Worm (Caenorhabditis elegans) whole organism, L4 larva: ENCODE measurements around the gene his-38.
A peak's percentile ranks its signal among the peaks of the same experiment; 100 is the strongest.

Experiments used
- F26F4.8 ChIP-seq: fragments of 200-800 bp; sonication (Bioruptor generic); conservative IDR thresholded peaks from 2 replicates; pipeline ENCODE4 v1.3.6; 2022; ENCODE audit warnings: missing genetic modification characterization, missing compliant biosample characterization
- F37D6.2 ChIP-seq: sonication (generic microtip); optimal IDR thresholded peaks from 2 replicates; lab custom pipeline; 2016; ENCODE audit warnings: mild to moderate bottlenecking, missing genetic modification characterization, missing compliant biosample characterization
- F44E2.7 ChIP-seq: fragments of 200-800 bp; sonication (Bioruptor generic); IDR thresholded peaks from 2 replicates; pipeline ENCODE4 v2.1.2; 2022; ENCODE audit warnings: missing genetic modification characterization, missing compliant biosample characterization
- T20F7.1 ChIP-seq: fragments of 200-800 bp; sonication (Bioruptor generic); optimal IDR thresholded peaks from 2 replicates; lab custom pipeline; 2018; ENCODE audit warnings: mild to moderate bottlenecking, missing genetic modification characterization, missing compliant biosample characterization
- T26A8.4 ChIP-seq: fragments of 200-800 bp; sonication (Bioruptor generic); IDR thresholded peaks from 2 replicates; pipeline ENCODE4 v1.3.6; 2022; ENCODE audit warnings: missing genetic modification characterization, missing compliant biosample characterization
- Y105C5A.15 ChIP-seq: fragments of 200-800 bp; sonication (Bioruptor generic); IDR thresholded peaks from 2 replicates; pipeline ENCODE4 v1.3.6; 2022; ENCODE audit warnings: missing genetic modification characterization, missing compliant biosample characterization
- Y5F2A.4 ChIP-seq: fragments of 200-800 bp; sonication (Bioruptor generic); optimal IDR thresholded peaks from 2 replicates; lab custom pipeline; 2018; ENCODE audit warnings: mild to moderate bottlenecking, missing genetic modification characterization, missing compliant biosample characterization
- ZK337.2 ChIP-seq: fragments of 200-800 bp; sonication (Bioruptor generic); IDR thresholded peaks from 2 replicates; pipeline ENCODE4 v1.3.6; 2022; ENCODE audit warnings: missing genetic modification reagents, missing genetic modification characterization, missing compliant biosample characterization
- ZK546.5 ChIP-seq, 2 experiments: sonication (generic microtip); optimal IDR thresholded peaks; 2 replicates each; lab custom pipeline; 2017; ENCODE audit warnings: missing biosample characterization in 2 of 2, missing genetic modification characterization in 2 of 2
- aly-2 ChIP-seq: sonication (generic microtip); optimal IDR thresholded peaks from 2 replicates; lab custom pipeline; 2018; ENCODE audit warnings: missing biosample characterization, missing genetic modification characterization
- arid-1 ChIP-seq: fragments of 200-800 bp; sonication (Bioruptor generic); conservative IDR thresholded peaks from 2 replicates; pipeline ENCODE4 v1.3.6; 2022; ENCODE audit warnings: missing genetic modification reagents, missing genetic modification characterization, missing compliant biosample characterization
- ceh-20 ChIP-seq: fragments of 200-800 bp; sonication (Bioruptor generic); IDR thresholded peaks from 2 replicates; pipeline ENCODE4 v1.3.6; 2022; ENCODE audit warnings: missing genetic modification reagents, missing genetic modification characterization, missing compliant biosample characterization
- ceh-32 ChIP-seq: sonication (generic microtip); optimal IDR thresholded peaks from 2 replicates; lab custom pipeline; 2016; ENCODE audit warnings: mild to moderate bottlenecking, missing genetic modification characterization, missing compliant biosample characterization; ENCODE audit not compliant: poor library complexity
- ceh-62 ChIP-seq: sonication (generic microtip); optimal IDR thresholded peaks from 2 replicates; lab custom pipeline; 2017; ENCODE audit warnings: missing biosample characterization, missing genetic modification characterization
- ces-1 ChIP-seq: fragments of 150-350 bp; sonication (generic microtip); optimal IDR thresholded peaks from 4 replicates; lab custom pipeline; 2014; ENCODE audit warnings: missing biosample characterization, missing genetic modification reagents, missing genetic modification characterization
- daf-16 ChIP-seq, 3 experiments: sonication (generic microtip); optimal IDR thresholded peaks; 2 replicates each; lab custom pipeline; 2016 to 2017; ENCODE audit warnings: missing genetic modification characterization in 3 of 3, missing genetic modification reagents in 3 of 3, mild to moderate bottlenecking in 2 of 3, missing compliant biosample characterization in 2 of 3, missing biosample characterization in 1 of 3, moderate library complexity in 1 of 3
- daf-19 ChIP-seq: fragments of 200-800 bp; sonication (Bioruptor generic); conservative IDR thresholded peaks from 2 replicates; pipeline ENCODE4 v1.3.6; 2022; ENCODE audit warnings: missing genetic modification characterization, missing compliant biosample characterization
- dmd-6 ChIP-seq: fragments of 200-800 bp; sonication (Bioruptor generic); IDR thresholded peaks from 2 replicates; pipeline ENCODE4 v1.3.6; 2022; ENCODE audit warnings: missing genetic modification reagents, missing genetic modification characterization, missing compliant biosample characterization
- dmd-9 ChIP-seq: fragments of 200-800 bp; sonication (Bioruptor generic); IDR thresholded peaks from 2 replicates; pipeline ENCODE4 v1.3.6; 2022; ENCODE audit warnings: missing genetic modification reagents, missing genetic modification characterization, missing compliant biosample characterization
- dpl-1 ChIP-seq: fragments of 150-350 bp; optimal IDR thresholded peaks from 2 replicates; lab custom pipeline; 2014; ENCODE audit warnings: missing biosample characterization, missing genetic modification reagents, missing genetic modification characterization
- dve-1 ChIP-seq: sonication (generic microtip); optimal IDR thresholded peaks from 2 replicates; lab custom pipeline; 2017; ENCODE audit warnings: antibody characterized with exemption, mild to moderate bottlenecking, missing genetic modification characterization, missing compliant biosample characterization; ENCODE audit not compliant: insufficient read depth
- gei-8 ChIP-seq: fragments of 200-800 bp; sonication (Bioruptor generic); optimal IDR thresholded peaks from 2 replicates; lab custom pipeline; 2018; ENCODE audit warnings: mild to moderate bottlenecking, missing genetic modification characterization, missing compliant biosample characterization
- hif-1 ChIP-seq, 2 experiments: sonication (generic microtip); optimal IDR thresholded peaks; 2 replicates each; lab custom pipeline; 2016 to 2017; ENCODE audit warnings: missing compliant biosample characterization in 2 of 2, missing genetic modification characterization in 2 of 2, missing genetic modification reagents in 2 of 2, missing genotype in 2 of 2, mild to moderate bottlenecking in 1 of 2
- hlh-30 ChIP-seq: sonication (generic microtip); optimal IDR thresholded peaks from 2 replicates; lab custom pipeline; 2017; ENCODE audit warnings: antibody characterized with exemption, mild to moderate bottlenecking, missing genetic modification characterization, missing compliant biosample characterization; ENCODE audit not compliant: insufficient read depth
- jun-1 ChIP-seq: fragments of 150-350 bp; optimal IDR thresholded peaks from 2 replicates; lab custom pipeline; 2014; ENCODE audit warnings: missing biosample characterization, missing genetic modification reagents, missing genetic modification characterization
- lin-1 ChIP-seq: fragments of 200-800 bp; sonication (Bioruptor generic); IDR thresholded peaks from 2 replicates; pipeline ENCODE4 v1.3.6; 2022; ENCODE audit warnings: missing genetic modification reagents, missing genetic modification characterization, missing compliant biosample characterization
- lin-13 ChIP-seq: fragments of 150-350 bp; optimal IDR thresholded peaks from 2 replicates; lab custom pipeline; 2014; ENCODE audit warnings: missing biosample characterization, missing genetic modification reagents, missing genetic modification characterization
- mdt-29 ChIP-seq: fragments of 200-800 bp; sonication (Bioruptor generic); IDR thresholded peaks from 2 replicates; pipeline ENCODE4 v1.3.6; 2022; ENCODE audit warnings: missing genetic modification reagents, missing genetic modification characterization, missing compliant biosample characterization
- mep-1 ChIP-seq: fragments of 150-350 bp; sonication (generic microtip); optimal IDR thresholded peaks from 3 replicates; lab custom pipeline; 2014; ENCODE audit warnings: missing biosample characterization, missing genetic modification characterization
- nhr-111 ChIP-seq: fragments of 200-800 bp; sonication (Bioruptor generic); optimal IDR thresholded peaks from 2 replicates; lab custom pipeline; 2018; ENCODE audit warnings: mild to moderate bottlenecking, missing genetic modification characterization, missing compliant biosample characterization
- nhr-237 ChIP-seq: sonication (generic microtip); optimal IDR thresholded peaks from 2 replicates; lab custom pipeline; 2017; ENCODE audit warnings: missing biosample characterization, missing genetic modification characterization
- nhr-25 ChIP-seq: sonication (generic microtip); optimal IDR thresholded peaks from 2 replicates; lab custom pipeline; 2017; ENCODE audit warnings: missing genetic modification characterization, mild to moderate bottlenecking, missing compliant biosample characterization, antibody characterized with exemption, moderate library complexity, borderline replicate concordance; ENCODE audit not compliant: insufficient read depth
- nhr-41 ChIP-seq: fragments of 200-800 bp; sonication (Bioruptor generic); IDR thresholded peaks from 2 replicates; pipeline ENCODE4 v1.3.6; 2022; ENCODE audit warnings: missing genetic modification reagents, missing genetic modification characterization, missing compliant biosample characterization
- pha-4 ChIP-seq, 2 experiments: fragments of 150-350 bp in 1 of 2; fragments of 200-800 bp in 1 of 2; sonication (Bioruptor generic) in 1 of 2; IDR thresholded peaks in 1 of 2; optimal IDR thresholded peaks in 1 of 2; 2 replicates each; pipeline versions ENCODE4 v1.3.6 to Lab custom; 2014 to 2022; ENCODE audit warnings: missing genetic modification characterization in 2 of 2, missing genetic modification reagents in 2 of 2, missing biosample characterization in 1 of 2, missing compliant biosample characterization in 1 of 2
- pqm-1 ChIP-seq: sonication (generic microtip); optimal IDR thresholded peaks from 2 replicates; lab custom pipeline; 2017; ENCODE audit warnings: missing biosample characterization, missing genetic modification characterization
- set-16 ChIP-seq: fragments of 200-800 bp; sonication (Bioruptor generic); IDR thresholded peaks from 2 replicates; pipeline ENCODE4 v1.3.6; 2022; ENCODE audit warnings: missing genetic modification reagents, missing genetic modification characterization, missing compliant biosample characterization
- snpc-1.2 ChIP-seq: fragments of 200-800 bp; sonication (Bioruptor generic); IDR thresholded peaks from 2 replicates; pipeline ENCODE4 v1.3.6; 2022; ENCODE audit warnings: missing genetic modification reagents, missing genetic modification characterization, missing compliant biosample characterization
- spr-1 ChIP-seq: sonication (generic microtip); optimal IDR thresholded peaks from 2 replicates; lab custom pipeline; 2016; ENCODE audit warnings: mild to moderate bottlenecking, missing genetic modification characterization, missing compliant biosample characterization
- spr-3 ChIP-seq: fragments of 200-800 bp; sonication (Bioruptor generic); optimal IDR thresholded peaks from 2 replicates; lab custom pipeline; 2018; ENCODE audit warnings: mild to moderate bottlenecking, missing genetic modification characterization, missing compliant biosample characterization
- tag-97 ChIP-seq: fragments of 200-800 bp; sonication (Bioruptor generic); IDR thresholded peaks from 2 replicates; pipeline ENCODE4 v1.3.6; 2022; ENCODE audit warnings: missing genetic modification characterization, missing compliant biosample characterization
- unc-39 ChIP-seq: sonication (generic microtip); optimal IDR thresholded peaks from 2 replicates; lab custom pipeline; 2017; ENCODE audit warnings: missing biosample characterization, missing genetic modification characterization
- unc-62 ChIP-seq, 3 experiments: fragments of 150-350 bp in 1 of 3; sonication (generic microtip); optimal IDR thresholded peaks in 2 of 3; peaks in 1 of 3; 1 replicate in 1 of 3; 2 replicates in 2 of 3; lab custom pipeline; 2014 to 2017; ENCODE audit warnings: missing biosample characterization in 3 of 3, missing genetic modification characterization in 3 of 3, missing genetic modification reagents in 3 of 3, missing genotype in 1 of 3
- zag-1 ChIP-seq: fragments of 150-350 bp; optimal IDR thresholded peaks from 2 replicates; lab custom pipeline; 2014; ENCODE audit warnings: missing biosample characterization, missing genetic modification characterization
- zfp-2 ChIP-seq: sonication (generic microtip); optimal IDR thresholded peaks from 2 replicates; lab custom pipeline; 2016; ENCODE audit warnings: mild to moderate bottlenecking, missing genetic modification characterization, missing compliant biosample characterization
- zfp-3 ChIP-seq: fragments of 200-800 bp; sonication (Bioruptor generic); conservative IDR thresholded peaks from 2 replicates; pipeline ENCODE4 v1.3.6; 2022; ENCODE audit warnings: missing genetic modification reagents, missing genetic modification characterization, missing compliant biosample characterization
- ztf-7 ChIP-seq: fragments of 150-350 bp; optimal IDR thresholded peaks from 2 replicates; lab custom pipeline; 2014; ENCODE audit warnings: missing biosample characterization, missing genetic modification characterization

The his-38 gene

DNA sequence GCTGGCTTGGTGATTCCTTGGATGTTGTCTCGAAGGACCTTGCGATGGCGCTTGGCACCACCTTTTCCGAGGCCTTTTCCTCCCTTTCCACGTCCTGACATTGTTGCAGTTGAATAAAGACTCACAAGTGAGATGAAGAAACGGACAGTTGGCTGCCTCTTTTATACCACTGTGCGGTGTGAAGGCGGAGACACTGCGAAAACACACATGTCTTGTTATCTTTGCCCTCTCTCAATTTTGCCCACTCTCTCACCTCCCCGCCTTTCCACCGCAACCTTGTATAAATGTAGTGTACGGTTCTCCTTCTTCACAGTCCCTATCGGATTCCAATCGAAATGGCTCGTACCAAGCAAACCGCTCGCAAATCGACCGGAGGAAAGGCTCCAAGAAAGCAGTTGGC is at the start of gene his-38, which contains the start of gene his-40:
Gene his-38, minus strand, starts transcription at position 101 of the 400 bp plus-strand sequence.
Gene his-40, plus strand, starts transcription at position 336 of the 400 bp plus-strand sequence.
- TF ChIP-seq dmd-6 (GFP tag; lab: Robert Waterston, UW) (no peak), hif-1 (tag; optimal IDR thresholded peaks at IDR 0.05; lab: Kevin White, UChicago) (no peak), daf-16 (GFP tag; optimal IDR thresholded peaks at IDR 0.05; lab: Kevin White, UChicago) (no peak), daf-16 (tag; optimal IDR thresholded peaks at IDR 0.05; lab: Kevin White, UChicago) (peak; percentile 22), mep-1 (tag; lab: Kevin White, UChicago) (no peak), nhr-237 (tag; lab: Kevin White, UChicago) (no peak), ceh-20 (GFP tag; lab: Robert Waterston, UW) (no peak), ztf-7 (no peak), pqm-1 (no peak), daf-19 (no peak)

DNA sequence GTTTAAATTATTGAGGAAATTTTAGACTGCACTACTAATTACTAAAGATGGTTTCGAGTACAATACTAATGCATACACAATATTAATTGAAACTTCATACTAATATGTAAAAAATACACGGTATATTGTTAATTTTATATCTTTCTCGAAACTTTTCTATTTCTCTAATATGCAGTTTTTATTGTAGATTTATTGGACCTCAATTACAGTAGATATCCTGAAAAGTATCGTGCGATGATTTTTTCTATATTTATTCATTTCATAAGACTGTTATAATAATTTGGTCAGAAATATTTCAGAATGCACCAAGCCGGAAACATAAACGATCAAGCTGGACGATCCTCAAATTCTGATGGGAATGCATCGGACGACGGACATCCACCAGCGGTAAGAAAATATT is 34.1 kb upstream of the his-38 start, which contains the start of gene C07D8.5:
Gene C07D8.5, plus strand, starts transcription at position 301 of the 400 bp plus-strand sequence.
- TF ChIP-seq ztf-7, result no peak
- no peak for TF ChIP-seq F44E2.7
- TF ChIP-seq Y105C5A.15 (GFP tag; lab: Robert Waterston, UW), result no peak
- TF ChIP-seq arid-1 (GFP tag; lab: Robert Waterston, UW), result no peak
- TF ChIP-seq ZK337.2 (GFP tag; lab: Robert Waterston, UW), result no peak
- no peak for TF ChIP-seq lin-13 (GFP tag; lab: Kevin White, UChicago)
- no peak for TF ChIP-seq set-16 (GFP tag; lab: Robert Waterston, UW)
- no peak for TF ChIP-seq lin-1 (GFP tag; lab: Robert Waterston, UW)
- TF ChIP-seq tag-97, result no peak
- no peak for TF ChIP-seq dmd-9
- no peak for TF ChIP-seq spr-1 (tag; lab: Kevin White, UChicago)
- no peak for TF ChIP-seq ZK546.5 (tag; optimal IDR thresholded peaks at IDR 0.05; lab: Kevin White, UChicago)
- no peak for TF ChIP-seq mdt-29
- no peak for TF ChIP-seq ceh-32
- TF ChIP-seq T20F7.1 (GFP tag; lab: Kevin White, UChicago), result no peak
- no peak for TF ChIP-seq aly-2
- no peak for TF ChIP-seq ces-1 (GFP tag; lab: Kevin White, UChicago)

DNA sequence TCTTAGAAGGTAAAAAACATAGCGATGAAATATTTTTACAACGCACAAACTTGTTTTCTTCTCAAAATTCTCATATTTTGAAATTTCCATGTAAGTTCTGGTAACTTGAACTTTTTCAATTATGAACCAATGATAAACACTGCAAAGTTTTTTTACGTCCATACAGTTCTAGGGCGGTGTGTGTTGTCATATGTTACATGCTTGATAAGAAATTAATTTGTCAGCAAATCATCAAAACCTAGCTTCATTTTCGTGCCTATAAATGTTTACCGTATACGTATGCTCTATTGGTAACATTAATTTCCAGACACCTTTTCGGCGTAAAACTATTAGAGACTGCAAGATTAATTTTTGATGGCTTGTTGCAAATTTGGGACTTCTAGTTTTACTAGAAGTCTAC is 33.5 kb upstream of the his-38 start:
- no peak for TF ChIP-seq ZK546.5 (tag; optimal IDR thresholded peaks at IDR 0.05; lab: Kevin White, UChicago)
- TF ChIP-seq pha-4 (GFP tag; IDR thresholded peaks at IDR 0.05; lab: Robert Waterston, UW), result no peak
- no peak for TF ChIP-seq pha-4 (tag; optimal IDR thresholded peaks at IDR 0.05; lab: Kevin White, UChicago)
- no peak for TF ChIP-seq lin-1 (GFP tag; lab: Robert Waterston, UW)
- no peak for TF ChIP-seq nhr-41 (GFP tag; lab: Robert Waterston, UW)
- peak; percentile 8 for TF ChIP-seq hlh-30
- TF ChIP-seq zag-1 (tag; lab: Kevin White, UChicago), result no peak
- no peak for TF ChIP-seq gei-8 (GFP tag; lab: Kevin White, UChicago)
- TF ChIP-seq F37D6.2 (tag; lab: Kevin White, UChicago), result no peak
- TF ChIP-seq unc-62 (GFP tag; optimal IDR thresholded peaks at IDR 0.05 in 1 of 2; lab: Kevin White, UChicago), result no peak
- TF ChIP-seq unc-62 (tag; optimal IDR thresholded peaks at IDR 0.05; lab: Kevin White, UChicago), result no peak
- peak; percentile 2 for TF ChIP-seq dve-1
- TF ChIP-seq arid-1 (GFP tag; lab: Robert Waterston, UW), result no peak
- no peak for TF ChIP-seq dpl-1 (GFP tag; lab: Kevin White, UChicago)
- no peak for TF ChIP-seq dmd-9
- no peak for TF ChIP-seq ceh-62 (tag; lab: Kevin White, UChicago)
- TF ChIP-seq zfp-2 (tag; lab: Kevin White, UChicago), result no peak
- no peak for TF ChIP-seq unc-39
- no peak for TF ChIP-seq nhr-111 (GFP tag; lab: Kevin White, UChicago)
- no peak for TF ChIP-seq spr-3 (GFP tag; lab: Kevin White, UChicago)
- no peak for TF ChIP-seq aly-2
- no peak for TF ChIP-seq jun-1 (tag; lab: Kevin White, UChicago)
- no peak for TF ChIP-seq Y5F2A.4 (GFP tag; lab: Kevin White, UChicago)
- TF ChIP-seq zfp-3 (GFP tag; lab: Robert Waterston, UW), result no peak
- no peak for TF ChIP-seq spr-1 (tag; lab: Kevin White, UChicago)
- no peak for TF ChIP-seq F26F4.8 (GFP tag; lab: Robert Waterston, UW)
- TF ChIP-seq daf-19, result no peak
- TF ChIP-seq T26A8.4 (GFP tag; lab: Robert Waterston, UW), result no peak
- no peak for TF ChIP-seq nhr-25 (tag; lab: Kevin White, UChicago)
- TF ChIP-seq snpc-1.2 (GFP tag; lab: Robert Waterston, UW), result no peak
